Fruit fly (Drosophila melanogaster): ENCODE data around the gene Tctp.

Tctp gene

dm6 chr3R:11209801-11210402, at the start of gene Tctp, which contains the start of gene SdhC:
TSS of gene Tctp (plus strand) at chr3R:11210247.
TSS of gene SdhC (minus strand) at chr3R:11209849.
- TF ChIP-seq CG8478 (optimal IDR thresholded peaks at IDR 0.05): no peak
- no peak for TF ChIP-seq CTCF (optimal IDR thresholded peaks at IDR 0.05)

dm6 chr3R:11160907-11161306, 49.1 kb upstream of the Tctp start, which contains the start of gene CG4757:
TSS of gene CG4757 (plus strand) at chr3R:11161207.
- TF ChIP-seq CG8478 (optimal IDR thresholded peaks at IDR 0.05) (no peak), CTCF (optimal IDR thresholded peaks at IDR 0.05) (no peak)

- TF ChIP-seq CG8478 (optimal IDR thresholded peaks at IDR 0.05): no peak
- TF ChIP-seq CTCF (optimal IDR thresholded peaks at IDR 0.05): no peak
Measured at dm6 chr3R:11165974-11166373, 44.1 kb upstream of the Tctp start, which contains the start of gene Ugt35E1. TSS of gene Ugt35E1 (minus strand) at chr3R:11166074.

DNA sequence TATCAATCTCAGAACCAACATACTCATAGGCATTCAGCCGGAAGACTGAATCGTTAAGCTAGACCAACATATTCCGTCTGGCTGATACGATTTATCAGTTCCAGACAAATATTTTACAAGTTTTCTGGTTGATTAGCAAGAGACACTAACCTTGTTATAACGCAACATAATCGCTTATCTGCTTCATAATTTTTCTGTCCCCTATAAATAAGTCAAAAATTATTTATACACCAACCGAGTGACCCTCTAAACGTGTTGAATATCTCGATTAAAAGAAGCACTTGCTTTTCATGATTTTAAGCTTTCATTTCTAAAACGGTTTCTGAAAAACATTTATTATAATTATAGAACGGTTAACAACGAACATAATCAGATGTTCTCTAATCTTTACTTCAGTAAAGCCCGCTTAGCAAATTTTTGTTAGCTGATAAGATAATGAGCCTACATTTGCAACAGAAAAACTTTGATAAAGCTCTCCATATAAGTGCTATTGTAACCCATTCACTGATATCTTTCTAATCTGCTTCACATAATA, 42.0 kb upstream of the Tctp start, which contains the start of gene Ugt35E2:
Gene Ugt35E2 (minus strand): TSS at position 51 of the 535 bp plus-strand sequence.
- TF ChIP-seq CG8478 (optimal IDR thresholded peaks at IDR 0.05): no peak
- no peak for TF ChIP-seq CTCF (optimal IDR thresholded peaks at IDR 0.05)

dm6 chr3R:11170146-11170545, 39.9 kb upstream of the Tctp start, which contains the start of gene Ugt35B1:
TSS of gene Ugt35B1 (minus strand) at chr3R:11170246.
- no peak for TF ChIP-seq CG8478 (optimal IDR thresholded peaks at IDR 0.05)
- TF ChIP-seq CTCF (optimal IDR thresholded peaks at IDR 0.05): no peak

DNA sequence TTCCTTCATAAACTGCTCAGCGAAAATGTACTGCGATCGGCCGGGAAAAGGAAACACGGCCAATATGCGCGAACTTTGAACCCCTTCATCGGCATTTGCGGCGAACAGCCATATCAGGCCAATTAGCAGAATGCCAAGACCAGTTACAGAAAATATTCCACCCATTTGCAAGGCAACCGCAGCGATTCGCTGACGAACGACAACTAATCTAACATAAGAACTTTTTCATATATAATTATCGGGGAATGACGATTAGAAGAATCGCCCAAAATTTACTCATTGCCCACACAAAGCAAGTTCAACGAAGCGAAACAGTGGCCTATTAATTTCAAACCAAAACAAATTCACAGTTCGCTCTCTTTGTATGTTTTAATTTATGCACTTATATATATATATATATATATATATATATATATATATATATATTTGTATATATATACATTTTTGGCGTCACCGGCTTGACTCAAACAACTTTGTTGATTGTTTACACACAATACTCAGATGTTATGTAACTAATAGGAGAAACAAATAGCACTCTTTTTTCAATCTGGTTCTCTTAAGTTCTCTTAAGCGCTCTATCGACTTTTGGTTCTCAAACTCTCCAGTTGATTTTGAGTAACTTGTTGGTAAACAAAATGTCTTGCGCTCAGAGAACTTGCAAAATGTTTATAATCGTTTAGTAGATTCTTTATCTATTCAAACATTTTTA, 37.4 kb upstream of the Tctp start, which contains the start of gene Ugt35A1:
Gene Ugt35A1 (minus strand): TSS at position 205 of the 709 bp plus-strand sequence.
- no peak for TF ChIP-seq CG8478 (optimal IDR thresholded peaks at IDR 0.05)
- TF ChIP-seq CTCF (optimal IDR thresholded peaks at IDR 0.05): no peak

DNA sequence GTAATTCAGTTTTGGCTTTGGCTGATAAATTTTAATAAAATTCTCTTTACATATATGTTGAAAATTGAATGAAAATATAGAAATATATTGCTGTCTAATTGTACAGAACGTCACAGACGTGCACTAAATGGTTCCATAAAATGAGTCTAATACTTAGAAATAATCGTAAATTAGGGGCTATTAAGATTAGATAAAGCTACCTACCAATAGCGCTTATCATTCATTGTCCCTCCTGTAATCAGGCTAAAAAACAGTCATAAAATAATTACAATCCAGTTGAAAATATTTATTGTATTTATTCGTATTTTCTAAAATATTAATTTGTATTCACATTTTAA, 36.9 kb upstream of the Tctp start:
- TF ChIP-seq CG8478 (optimal IDR thresholded peaks at IDR 0.05) (no peak), CTCF (optimal IDR thresholded peaks at IDR 0.05) (no peak)

DNA sequence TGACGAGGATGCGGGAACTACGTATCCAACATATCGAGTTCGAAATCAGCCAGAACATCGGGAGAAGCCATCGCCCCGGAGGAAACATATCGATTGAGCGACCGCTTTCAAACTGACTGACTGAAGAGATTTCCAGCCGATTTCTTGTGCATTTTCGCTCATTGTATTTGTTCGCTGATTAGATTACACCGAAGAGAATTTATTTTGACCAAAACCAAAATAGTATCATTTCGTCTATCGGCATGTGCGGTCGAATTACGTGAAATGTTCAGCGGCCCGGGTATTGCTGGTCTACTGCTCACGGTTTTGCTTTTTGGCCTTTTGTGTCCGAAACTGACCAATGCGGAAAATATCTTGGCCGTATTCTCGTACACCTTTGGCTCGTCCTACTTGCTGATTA, 34.7 kb upstream of the Tctp start, which contains the start of the genes Ugt304A1 and Ugt303A1:
Gene Ugt304A1 (minus strand): TSS at position 101 of the 400 bp plus-strand sequence.
Gene Ugt303A1 (plus strand): TSS at position 222 of the 400 bp plus-strand sequence.
- TF ChIP-seq CG8478 (optimal IDR thresholded peaks at IDR 0.05) (no peak), CTCF (optimal IDR thresholded peaks at IDR 0.05) (no peak)

DNA sequence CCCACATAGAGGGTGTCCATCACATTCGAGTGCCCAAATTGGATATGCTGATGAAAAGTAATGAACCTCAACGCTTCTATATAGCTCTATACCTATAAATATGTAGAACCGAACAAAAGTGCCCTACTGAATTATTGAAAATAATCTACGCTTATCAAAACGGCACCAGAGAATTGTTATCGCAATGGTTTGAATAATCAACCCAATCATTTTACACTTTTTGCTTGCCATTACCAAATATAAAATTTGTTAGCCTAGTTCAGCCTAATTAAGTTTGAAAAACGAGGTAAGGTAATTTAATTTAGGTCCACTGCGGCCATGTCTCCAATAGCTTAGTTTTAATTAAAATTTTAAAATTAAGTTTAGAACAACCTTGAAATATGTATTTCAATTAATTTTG, 34.3 kb upstream of the Tctp start:
- no peak for TF ChIP-seq CTCF (optimal IDR thresholded peaks at IDR 0.05)
- no peak for TF ChIP-seq CG8478 (optimal IDR thresholded peaks at IDR 0.05)

dm6 chr3R:11177579-11177978, 32.5 kb upstream of the Tctp start:
- TF ChIP-seq CTCF (optimal IDR thresholded peaks at IDR 0.05) (no peak), CG8478 (optimal IDR thresholded peaks at IDR 0.05) (no peak)

DNA sequence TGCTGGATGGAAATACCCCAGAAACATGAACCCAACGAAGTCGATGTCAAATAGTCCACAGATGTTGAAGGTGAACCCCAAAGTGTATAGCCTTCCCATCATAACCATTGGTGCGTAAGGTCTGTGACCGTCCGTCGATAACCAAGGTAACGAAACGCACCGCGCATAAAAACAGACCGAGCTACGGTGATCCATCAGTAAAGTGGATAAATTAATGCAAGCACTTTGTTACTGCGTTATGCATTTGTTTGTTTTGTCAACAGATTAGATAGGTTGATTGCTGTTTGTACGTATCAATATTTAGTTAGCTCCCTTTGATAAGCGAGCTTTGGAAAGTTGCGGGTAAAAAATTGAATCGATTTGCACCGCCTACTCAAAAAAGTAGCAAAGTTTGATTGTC, 31.7 kb upstream of the Tctp start:
- TF ChIP-seq CG8478 (optimal IDR thresholded peaks at IDR 0.05): no peak
- no peak for TF ChIP-seq CTCF (optimal IDR thresholded peaks at IDR 0.05)

dm6 chr3R:11195792-11196191, 14.3 kb upstream of the Tctp start, which contains the start of gene CG18577:
TSS of gene CG18577 (plus strand) at chr3R:11196092.
- no peak for TF ChIP-seq CTCF (optimal IDR thresholded peaks at IDR 0.05)
- no peak for TF ChIP-seq CG8478 (optimal IDR thresholded peaks at IDR 0.05)

DNA sequence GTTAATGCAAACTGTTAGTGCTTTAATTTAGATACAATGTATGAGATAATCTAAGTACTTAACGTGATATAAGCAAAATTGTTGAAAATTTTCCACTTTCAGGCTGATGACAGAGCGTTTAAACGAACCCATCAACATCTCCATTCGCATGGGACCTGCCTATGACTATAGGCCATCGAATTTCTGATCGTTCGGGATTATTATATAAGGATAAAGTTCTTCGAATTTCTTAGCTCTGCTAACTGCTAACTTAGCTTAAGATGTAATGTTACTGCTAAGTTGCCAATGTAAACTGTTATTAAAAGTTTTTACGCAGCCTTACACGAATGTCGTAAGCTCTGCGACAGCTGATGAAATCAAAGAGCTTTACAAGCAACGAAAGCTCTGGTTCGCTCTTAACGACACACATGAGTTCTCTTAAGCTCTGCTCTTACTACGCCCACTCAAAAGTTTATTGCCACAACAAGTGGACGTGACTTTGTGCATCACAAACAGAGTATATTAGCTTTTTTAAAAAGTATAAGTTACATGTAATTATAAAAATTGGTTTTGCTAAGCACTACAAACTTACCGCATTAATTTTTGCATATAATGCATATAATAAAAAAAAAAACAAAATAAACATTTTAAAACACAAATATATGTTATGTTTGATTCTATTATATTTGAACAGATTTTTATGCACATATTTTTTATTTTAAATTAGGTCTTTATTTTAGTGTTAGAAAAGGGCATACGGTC, 13.2 kb upstream of the Tctp start:
- no peak for TF ChIP-seq CTCF (optimal IDR thresholded peaks at IDR 0.05)
- no peak for TF ChIP-seq CG8478 (optimal IDR thresholded peaks at IDR 0.05)

DNA sequence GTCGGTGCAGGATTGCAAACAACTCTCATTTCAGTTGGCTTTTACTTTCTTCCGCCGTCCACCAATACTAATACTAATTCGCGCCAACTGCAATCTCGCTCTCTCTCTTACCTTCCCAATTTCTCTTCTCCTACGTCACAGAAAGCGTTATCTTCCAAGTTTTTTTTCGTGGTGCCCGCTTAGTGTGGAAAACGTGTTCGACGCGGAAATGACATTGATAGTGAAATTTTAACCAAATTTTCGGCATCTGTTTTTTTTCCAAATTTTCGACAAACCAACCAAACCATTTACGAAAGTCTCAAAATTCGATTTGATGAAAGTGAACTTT, 12.7 kb upstream of the Tctp start, which contains the start of gene cu:
Gene cu (plus strand): TSS at position 204 of the 328 bp plus-strand sequence.
- TF ChIP-seq CTCF (optimal IDR thresholded peaks at IDR 0.05) (no peak), CG8478 (optimal IDR thresholded peaks at IDR 0.05) (no peak)

DNA sequence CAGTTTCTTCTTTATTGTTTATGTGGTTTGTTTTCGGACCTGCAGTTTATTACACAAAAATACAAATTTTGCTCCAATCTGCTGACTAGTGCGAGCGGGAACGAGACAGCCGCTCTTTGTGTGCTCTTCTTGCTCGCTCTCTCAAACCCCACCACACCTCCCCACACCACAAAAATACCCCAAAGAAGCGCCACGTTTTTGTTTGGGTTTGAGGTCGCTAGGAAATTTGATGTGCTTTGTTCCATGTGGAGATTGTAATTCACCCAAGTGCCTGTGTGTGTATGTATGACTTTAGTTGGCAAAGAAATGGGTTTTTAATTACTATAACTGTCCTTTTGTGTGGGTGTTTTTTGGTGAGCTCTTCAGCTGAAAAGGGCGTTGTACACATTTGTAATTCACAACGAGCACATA, 12.0 kb upstream of the Tctp start:
- TF ChIP-seq CTCF (optimal IDR thresholded peaks at IDR 0.05): no peak
- no peak for TF ChIP-seq CG8478 (optimal IDR thresholded peaks at IDR 0.05)
